Fruit fly (Drosophila melanogaster): Measurements from ENCODE around the gene CG12594.

Gene CG12594

dm6 chr3R:11691747-11692146 is 29.8 kb upstream of the CG12594 start, which contains the start of gene CG18765:
TSS of gene CG18765 (minus strand) at chr3R:11691799.
- TF ChIP-seq dl (GFP tag; optimal IDR thresholded peaks at IDR 0.05; ENCODE audit: insufficient read depth in 1 of 2, partially characterized antibody in 2 of 2) (no peak), h (GFP tag; optimal IDR thresholded peaks at IDR 0.05) (no peak), usp (GFP tag; optimal IDR thresholded peaks at IDR 0.05) (no peak), sage (GFP tag; optimal IDR thresholded peaks at IDR 0.05) (no peak), Abd-B (GFP tag; optimal IDR thresholded peaks at IDR 0.05) (no peak)

dm6 chr3R:11692504-11692903 is 29.0 kb upstream of the CG12594 start:
- TF ChIP-seq lola (GFP tag; optimal IDR thresholded peaks at IDR 0.05): no peak

- TF ChIP-seq CG32264 (GFP tag; optimal IDR thresholded peaks at IDR 0.05) (no peak), Myc (optimal IDR thresholded peaks at IDR 0.05) (peak; percentile 44)
Observed at dm6 chr3R:11694311-11695305, 26.9 kb upstream of the CG12594 start, which contains the start of gene Fer3. TSS of gene Fer3 (minus strand) at chr3R:11694311.

dm6 chr3R:11696209-11696608 is 25.3 kb upstream of the CG12594 start, which contains the start of gene CG14717:
TSS of gene CG14717 (plus strand) at chr3R:11696509.
- TF ChIP-seq lola (GFP tag; optimal IDR thresholded peaks at IDR 0.05): no peak
- TF ChIP-seq OdsH (GFP tag; optimal IDR thresholded peaks at IDR 0.05): no peak
- TF ChIP-seq dmrt93B (GFP tag; optimal IDR thresholded peaks at IDR 0.05): no peak

dm6 chr3R:11700314-11700713 is 21.2 kb upstream of the CG12594 start, which contains the start of gene CG14718:
TSS of gene CG14718 (plus strand) at chr3R:11700614.
- no peak for TF ChIP-seq Rel (GFP tag; optimal IDR thresholded peaks at IDR 0.05)
- no peak for TF ChIP-seq Rel (tag; optimal IDR thresholded peaks at IDR 0.05)
- no peak for TF ChIP-seq usp (GFP tag; optimal IDR thresholded peaks at IDR 0.05)
- TF ChIP-seq CG9705 (GFP tag; optimal IDR thresholded peaks at IDR 0.05): no peak
- TF ChIP-seq Myc (optimal IDR thresholded peaks at IDR 0.05): no peak
- TF ChIP-seq lola (GFP tag; optimal IDR thresholded peaks at IDR 0.05): no peak
- TF ChIP-seq tai (GFP tag; optimal IDR thresholded peaks at IDR 0.05): no peak
- TF ChIP-seq brk (GFP tag; optimal IDR thresholded peaks at IDR 0.05): no peak
- no peak for TF ChIP-seq OdsH (GFP tag; optimal IDR thresholded peaks at IDR 0.05)
- no peak for TF ChIP-seq GATAd (GFP tag; optimal IDR thresholded peaks at IDR 0.05)

- TF ChIP-seq Abd-B (GFP tag; optimal IDR thresholded peaks at IDR 0.05) (no peak), dsf (GFP tag; optimal IDR thresholded peaks at IDR 0.05; ENCODE audit: borderline replicate concordance) (no peak), CG32264 (GFP tag; optimal IDR thresholded peaks at IDR 0.05) (no peak), Rel (GFP tag; optimal IDR thresholded peaks at IDR 0.05) (no peak), Rel (tag; optimal IDR thresholded peaks at IDR 0.05) (no peak), Sp1 (GFP tag; optimal IDR thresholded peaks at IDR 0.05) (no peak), Hr83 (GFP tag; optimal IDR thresholded peaks at IDR 0.05; ENCODE audit: poor library complexity, severe bottlenecking) (no peak), jim (GFP tag; optimal IDR thresholded peaks at IDR 0.05) (no peak), dl (GFP tag; optimal IDR thresholded peaks at IDR 0.05; ENCODE audit: insufficient read depth in 1 of 2, partially characterized antibody in 2 of 2) (no peak), sv (GFP tag; optimal IDR thresholded peaks at IDR 0.05) (no peak), N (GFP tag; optimal IDR thresholded peaks at IDR 0.05) (no peak), woc (GFP tag; optimal IDR thresholded peaks at IDR 0.05) (no peak), br (GFP tag; optimal IDR thresholded peaks at IDR 0.05) (no peak), CG9705 (GFP tag; optimal IDR thresholded peaks at IDR 0.05) (no peak)
Observed at dm6 chr3R:11703730-11704129, 17.8 kb upstream of the CG12594 start, which contains the start of gene I-t. TSS of gene I-t (plus strand) at chr3R:11704030.

- TF ChIP-seq N (GFP tag; optimal IDR thresholded peaks at IDR 0.05): no peak
- TF ChIP-seq foxo (GFP tag; optimal IDR thresholded peaks at IDR 0.05): no peak
- no peak for TF ChIP-seq tai (GFP tag; optimal IDR thresholded peaks at IDR 0.05)
- no peak for TF ChIP-seq HLH106 (tag; optimal IDR thresholded peaks at IDR 0.05)
- TF ChIP-seq OdsH (GFP tag; optimal IDR thresholded peaks at IDR 0.05): no peak
Observed at dm6 chr3R:11711376-11711775, 10.2 kb upstream of the CG12594 start, which contains the start of gene CG14720. TSS of gene CG14720 (plus strand) at chr3R:11711676.

Measured in whole organism, wandering third instar larva.